Worm (Caenorhabditis elegans): ENCODE measurements around the gene Y81B9A.3.

ce11 chrX:9168239-9168638, 14.0 kb upstream of the Y81B9A.3 start, which contains the start of gene B0563.9:
- TF ChIP-seq mep-1 (tag; optimal IDR thresholded peaks at IDR 0.05): no peak
- no peak for TF ChIP-seq ztf-11 (tag; optimal IDR thresholded peaks at IDR 0.05)
- TF ChIP-seq snpc-4 (tag; optimal IDR thresholded peaks at IDR 0.05): no peak
- TF ChIP-seq pha-4 (tag; optimal IDR thresholded peaks at IDR 0.05): no peak
- TF ChIP-seq nhr-76 (tag; optimal IDR thresholded peaks at IDR 0.05): no peak
- TF ChIP-seq drap-1 (GFP tag; optimal IDR thresholded peaks at IDR 0.05): no peak
- TF ChIP-seq mab-5 (tag; optimal IDR thresholded peaks at IDR 0.05): no peak
- no peak for TF ChIP-seq nhr-28 (tag; optimal IDR thresholded peaks at IDR 0.05)
- no peak for TF ChIP-seq unc-62 (GFP tag; optimal IDR thresholded peaks at IDR 0.05)

All from whole organism, mixed stage, embryonic.